Worm (Caenorhabditis elegans) whole organism, young adult: ENCODE measurements around the gene ogdh-1.

Experiments
- F33H1.4 ChIP-seq: fragments of 200-800 bp; sonication (Bioruptor generic); IDR thresholded peaks from 2 replicates; pipeline ENCODE4 v1.3.6; 2022; ENCODE audit warnings: missing genetic modification reagents, missing genetic modification characterization, missing compliant biosample characterization
- madf-6 ChIP-seq: fragments of 200-800 bp; sonication (Bioruptor generic); IDR thresholded peaks from 2 replicates; pipeline ENCODE4 v1.3.6; 2022; ENCODE audit warnings: missing genetic modification reagents, missing genetic modification characterization, missing compliant biosample characterization
- nhr-90 ChIP-seq: sonication (generic microtip); optimal IDR thresholded peaks from 2 replicates; lab custom pipeline; 2016; ENCODE audit warnings: missing genotype, mild to moderate bottlenecking, missing genetic modification characterization, missing compliant biosample characterization

DNA sequence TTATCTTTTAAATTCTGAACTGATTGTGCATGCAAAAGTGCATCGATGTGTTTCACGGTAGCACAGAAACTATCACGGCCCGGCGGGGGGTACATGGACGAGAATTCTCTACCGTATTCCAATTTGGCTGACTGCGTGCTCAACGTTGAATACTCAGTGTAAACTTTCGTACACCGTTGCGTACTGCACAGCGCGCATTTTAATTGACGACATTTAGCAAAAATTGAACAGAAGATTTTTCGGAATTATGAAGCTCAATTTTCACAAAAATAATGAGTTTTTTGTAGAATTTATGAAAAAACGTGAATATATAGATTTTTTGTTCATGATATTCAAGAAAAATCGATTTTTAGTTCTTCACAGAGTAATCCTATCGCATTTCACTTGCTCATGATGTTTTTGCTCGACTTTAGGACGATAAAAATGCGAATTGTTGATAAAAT, 21.7 kb upstream of the ogdh-1 start:
- TF ChIP-seq madf-6 (GFP tag; lab: Robert Waterston, UW) = peak; percentile 89
- TF ChIP-seq nhr-90 (tag; lab: Kevin White, UChicago) = peak; percentile 69
- peak; percentile 97 for TF ChIP-seq F33H1.4 (GFP tag; lab: Robert Waterston, UW)
